Worm (Caenorhabditis elegans) whole organism, L1 larva: ENCODE data around the gene H11E01.3.

Source experiments
- C04F5.9 ChIP-seq: sonication (generic microtip); optimal IDR thresholded peaks from 2 replicates; lab custom pipeline; 2016; ENCODE audit warnings: missing genetic modification characterization, missing compliant biosample characterization
- C16A3.4 ChIP-seq: fragments of 150-350 bp; optimal IDR thresholded peaks from 2 replicates; lab custom pipeline; 2014; ENCODE audit warnings: missing biosample characterization, missing genetic modification characterization
- ama-1 ChIP-seq: fragments of 150-350 bp; optimal IDR thresholded peaks from 2 replicates; lab custom pipeline; 2014
- ceh-8 ChIP-seq: fragments of 200-800 bp; sonication (Bioruptor generic); optimal IDR thresholded peaks from 2 replicates; lab custom pipeline; 2018; ENCODE audit warnings: mild to moderate bottlenecking, missing genetic modification characterization, moderate library complexity, missing compliant biosample characterization
- ceh-82 ChIP-seq, 3 experiments: fragments of 150-350 bp in 1 of 3; sonication (generic microtip) in 2 of 3; optimal IDR thresholded peaks; 2 replicates each; lab custom pipeline; 2014 to 2017; ENCODE audit warnings: missing biosample characterization in 3 of 3, missing genetic modification characterization in 3 of 3
- ceh-88 ChIP-seq: fragments of 200-800 bp; sonication (Bioruptor generic); IDR thresholded peaks from 2 replicates; pipeline ENCODE4 v1.3.6; 2022; ENCODE audit warnings: missing genetic modification characterization, missing compliant biosample characterization
- ces-1 ChIP-seq: fragments of 150-350 bp; optimal IDR thresholded peaks from 2 replicates; lab custom pipeline; 2014; ENCODE audit warnings: missing biosample characterization, missing genetic modification reagents, missing genetic modification characterization
- dpl-1 ChIP-seq, 3 experiments: fragments of 150-350 bp in 2 of 3; sonication (generic microtip) in 1 of 3; optimal IDR thresholded peaks; 2 replicates each; lab custom pipeline; 2014 to 2017; ENCODE audit warnings: missing biosample characterization in 3 of 3, missing genetic modification characterization in 3 of 3, missing genetic modification reagents in 3 of 3
- dsc-1 ChIP-seq: sonication (generic microtip); optimal IDR thresholded peaks from 2 replicates; lab custom pipeline; 2016; ENCODE audit warnings: mild to moderate bottlenecking, missing genetic modification characterization, missing compliant biosample characterization
- elt-2 ChIP-seq: sonication (generic microtip); optimal IDR thresholded peaks from 2 replicates; lab custom pipeline; 2016; ENCODE audit warnings: missing genetic modification characterization, mild to moderate bottlenecking, inconsistent platforms, missing compliant biosample characterization, missing genetic modification reagents
- elt-3 ChIP-seq, 6 experiments: fragments of 150-350 bp in 1 of 6; sonication (generic microtip); optimal IDR thresholded peaks; 2 replicates each; lab custom pipeline; 2017 to 2018; ENCODE audit warnings: missing biosample characterization in 6 of 6, missing genetic modification characterization in 6 of 6, inconsistent platforms in 1 of 6
- fkh-10 ChIP-seq: sonication (generic microtip); optimal IDR thresholded peaks from 2 replicates; lab custom pipeline; 2017; ENCODE audit warnings: missing biosample characterization, missing genetic modification reagents, missing genetic modification characterization
- fkh-4 ChIP-seq: sonication (generic microtip); optimal IDR thresholded peaks from 2 replicates; lab custom pipeline; 2016; ENCODE audit warnings: missing compliant biosample characterization, missing genetic modification characterization, borderline replicate concordance
- fkh-8 ChIP-seq: sonication (generic microtip); optimal IDR thresholded peaks from 2 replicates; lab custom pipeline; 2016; ENCODE audit warnings: mild to moderate bottlenecking, missing genetic modification characterization, missing compliant biosample characterization
- hlh-17 ChIP-seq: fragments of 200-800 bp; sonication (Bioruptor generic); optimal IDR thresholded peaks from 2 replicates; lab custom pipeline; 2018; ENCODE audit warnings: missing genetic modification characterization, mild to moderate bottlenecking, missing compliant biosample characterization, moderate library complexity, borderline replicate concordance
- hlh-4 ChIP-seq: sonication (generic microtip); optimal IDR thresholded peaks from 2 replicates; lab custom pipeline; 2016; ENCODE audit warnings: mild to moderate bottlenecking, missing genetic modification characterization, missing compliant biosample characterization
- hpl-2 ChIP-seq: fragments of 150-350 bp; optimal IDR thresholded peaks from 2 replicates; lab custom pipeline; 2014; ENCODE audit warnings: missing biosample characterization, missing genetic modification reagents, missing genetic modification characterization
- irx-1 ChIP-seq: sonication (generic microtip); optimal IDR thresholded peaks from 2 replicates; lab custom pipeline; 2016; ENCODE audit warnings: missing genetic modification characterization, missing compliant biosample characterization
- isw-1 ChIP-seq: fragments of 200-800 bp; sonication (Bioruptor generic); IDR thresholded peaks from 2 replicates; pipeline ENCODE4 v1.3.6; 2022; ENCODE audit warnings: missing genetic modification characterization, missing compliant biosample characterization
- lin-14 ChIP-seq: fragments of 200-800 bp; sonication (Bioruptor generic); optimal IDR thresholded peaks from 2 replicates; lab custom pipeline; 2018; ENCODE audit warnings: mild to moderate bottlenecking, missing genetic modification characterization, moderate library complexity, missing compliant biosample characterization
- lin-15B ChIP-seq: fragments of 150-350 bp; sonication (generic microtip); optimal IDR thresholded peaks from 3 replicates; lab custom pipeline; 2014; ENCODE audit warnings: missing biosample characterization, missing genetic modification characterization
- lin-39 ChIP-seq: fragments of 150-350 bp; optimal IDR thresholded peaks from 2 replicates; lab custom pipeline; 2014; ENCODE audit warnings: missing biosample characterization, missing genetic modification reagents, missing genetic modification characterization
- mab-9 ChIP-seq: fragments of 200-800 bp; sonication (Bioruptor generic); IDR thresholded peaks from 2 replicates; pipeline ENCODE4 v1.3.6; 2022; ENCODE audit warnings: missing genetic modification reagents, missing genetic modification characterization, missing compliant biosample characterization
- mdl-1 ChIP-seq, 2 experiments: fragments of 150-350 bp; optimal IDR thresholded peaks; 2 replicates each; lab custom pipeline; 2014 to 2017; ENCODE audit warnings: missing biosample characterization in 2 of 2, missing genetic modification characterization in 2 of 2, inconsistent platforms in 1 of 2
- mef-2 ChIP-seq: fragments of 150-350 bp; optimal IDR thresholded peaks from 2 replicates; lab custom pipeline; 2014; ENCODE audit warnings: missing biosample characterization, missing genetic modification characterization
- nhr-19 ChIP-seq: fragments of 200-800 bp; sonication (Bioruptor generic); conservative IDR thresholded peaks from 2 replicates; pipeline ENCODE4 v1.3.6; 2022; ENCODE audit warnings: missing genetic modification characterization, missing compliant biosample characterization
- nhr-237 ChIP-seq: fragments of 150-350 bp; optimal IDR thresholded peaks from 2 replicates; lab custom pipeline; 2014; ENCODE audit warnings: missing biosample characterization, missing genetic modification characterization
- nhr-47 ChIP-seq: sonication (generic microtip); optimal IDR thresholded peaks from 2 replicates; lab custom pipeline; 2016; ENCODE audit warnings: mild to moderate bottlenecking, missing genetic modification characterization, moderate library complexity, missing compliant biosample characterization
- nhr-71 ChIP-seq: sonication (generic microtip); optimal IDR thresholded peaks from 2 replicates; lab custom pipeline; 2016; ENCODE audit warnings: mild to moderate bottlenecking, missing genetic modification characterization, moderate library complexity, missing compliant biosample characterization
- nhr-84 ChIP-seq: sonication (generic microtip); optimal IDR thresholded peaks from 2 replicates; lab custom pipeline; 2017; ENCODE audit warnings: missing biosample characterization, missing genetic modification characterization
- nhr-85 ChIP-seq: sonication (generic microtip); peaks from one replicate; lab custom pipeline; 2016; ENCODE audit warnings: missing genetic modification characterization, inconsistent platforms, missing compliant biosample characterization
- pax-3 ChIP-seq: fragments of 200-800 bp; sonication (Bioruptor generic); optimal IDR thresholded peaks from 2 replicates; lab custom pipeline; 2018; ENCODE audit warnings: mild to moderate bottlenecking, missing genetic modification characterization, moderate library complexity, missing compliant biosample characterization
- pqm-1 ChIP-seq: sonication (generic microtip); optimal IDR thresholded peaks from 3 replicates; lab custom pipeline; 2017; ENCODE audit warnings: missing biosample characterization, missing genetic modification characterization
- rnt-1 ChIP-seq: sonication (generic microtip); optimal IDR thresholded peaks from 2 replicates; lab custom pipeline; 2016; ENCODE audit warnings: mild to moderate bottlenecking, missing genetic modification characterization, moderate library complexity, missing compliant biosample characterization
- skn-1 ChIP-seq: fragments of 150-350 bp; optimal IDR thresholded peaks from 2 replicates; lab custom pipeline; 2014; ENCODE audit warnings: missing biosample characterization, missing genetic modification characterization
- snpc-4 ChIP-seq: fragments of 150-350 bp; optimal IDR thresholded peaks from 2 replicates; lab custom pipeline; 2014; ENCODE audit warnings: missing biosample characterization, missing genetic modification characterization
- snu-23 ChIP-seq: sonication (generic microtip); optimal IDR thresholded peaks from 2 replicates; lab custom pipeline; 2016; ENCODE audit warnings: missing genetic modification characterization, missing compliant biosample characterization
- sptf-1 ChIP-seq: fragments of 150-350 bp; optimal IDR thresholded peaks from 2 replicates; lab custom pipeline; 2014; ENCODE audit warnings: missing biosample characterization, missing genetic modification characterization
- sup-37 ChIP-seq: fragments of 200-800 bp; sonication (Bioruptor generic); optimal IDR thresholded peaks from 2 replicates; lab custom pipeline; 2018; ENCODE audit warnings: mild to moderate bottlenecking, missing genetic modification characterization, missing compliant biosample characterization
- tbx-2 ChIP-seq: sonication (generic microtip); optimal IDR thresholded peaks from 2 replicates; lab custom pipeline; 2016; ENCODE audit warnings: missing genetic modification characterization, missing compliant biosample characterization
- unc-130 ChIP-seq: fragments of 150-350 bp; optimal IDR thresholded peaks from 2 replicates; lab custom pipeline; 2017; ENCODE audit warnings: missing biosample characterization, missing genetic modification characterization, inconsistent platforms
- unc-30 ChIP-seq: sonication (generic microtip); optimal IDR thresholded peaks from 2 replicates; lab custom pipeline; 2017; ENCODE audit warnings: missing biosample characterization, missing genetic modification characterization
- unc-86 ChIP-seq: sonication (generic microtip); optimal IDR thresholded peaks from 2 replicates; lab custom pipeline; 2016; ENCODE audit warnings: missing genetic modification characterization, missing compliant biosample characterization
- unc-98 ChIP-seq: fragments of 200-800 bp; sonication (Bioruptor generic); IDR thresholded peaks from 2 replicates; pipeline ENCODE4 v1.3.6; 2022; ENCODE audit warnings: missing genetic modification characterization, missing compliant biosample characterization
- vab-15 ChIP-seq: sonication (generic microtip); optimal IDR thresholded peaks from 2 replicates; lab custom pipeline; 2017; ENCODE audit warnings: missing genotype, mild to moderate bottlenecking, missing genetic modification characterization, missing compliant biosample characterization
- xbp-1 ChIP-seq: sonication (generic microtip); optimal IDR thresholded peaks from 2 replicates; lab custom pipeline; 2016; ENCODE audit warnings: missing genetic modification characterization, missing compliant biosample characterization
- zag-1 ChIP-seq: fragments of 150-350 bp; optimal IDR thresholded peaks from 2 replicates; lab custom pipeline; 2014; ENCODE audit warnings: missing biosample characterization, missing genetic modification characterization
- zip-4 ChIP-seq: fragments of 200-800 bp; sonication (Bioruptor generic); optimal IDR thresholded peaks from 2 replicates; lab custom pipeline; 2018; ENCODE audit warnings: mild to moderate bottlenecking, missing genetic modification characterization, moderate library complexity, missing compliant biosample characterization

The H11E01.3 gene

ce11 chrX:1601563-1601962 is 3.1 kb upstream of the H11E01.3 start:
- TF ChIP-seq lin-14 (GFP tag; lab: Kevin White, UChicago) (peak; percentile 67), ces-1 (GFP tag; lab: Kevin White, UChicago) (no peak), hpl-2 (no peak), C04F5.9 (tag; lab: Kevin White, UChicago) (no peak)

- TF ChIP-seq nhr-85 (no peak), ceh-88 (GFP tag; lab: Robert Waterston, UW) (no peak), ama-1 (lab: Kevin White, UChicago) (no peak), unc-86 (tag; lab: Kevin White, UChicago) (no peak), nhr-237 (tag; lab: Kevin White, UChicago) (no peak), C16A3.4 (tag; lab: Kevin White, UChicago) (no peak), unc-130 (tag; lab: Kevin White, UChicago) (no peak), tbx-2 (tag; lab: Kevin White, UChicago) (no peak), hlh-4 (tag; lab: Kevin White, UChicago) (no peak), snpc-4 (tag; lab: Kevin White, UChicago) (no peak), fkh-4 (no peak), snu-23 (GFP tag; lab: Kevin White, UChicago) (no peak), elt-3 (tag; optimal IDR thresholded peaks at IDR 0.05; lab: Kevin White, UChicago) (no peak), ceh-8 (no peak), rnt-1 (no peak), sup-37 (GFP tag; lab: Kevin White, UChicago) (no peak), unc-30 (tag; lab: Kevin White, UChicago) (no peak), ceh-82 (tag; optimal IDR thresholded peaks at IDR 0.05; lab: Kevin White, UChicago) (no peak), xbp-1 (no peak), nhr-47 (tag; lab: Kevin White, UChicago) (no peak)
Measured at ce11 chrX:1602548-1602947, 2.2 kb upstream of the H11E01.3 start.

DNA sequence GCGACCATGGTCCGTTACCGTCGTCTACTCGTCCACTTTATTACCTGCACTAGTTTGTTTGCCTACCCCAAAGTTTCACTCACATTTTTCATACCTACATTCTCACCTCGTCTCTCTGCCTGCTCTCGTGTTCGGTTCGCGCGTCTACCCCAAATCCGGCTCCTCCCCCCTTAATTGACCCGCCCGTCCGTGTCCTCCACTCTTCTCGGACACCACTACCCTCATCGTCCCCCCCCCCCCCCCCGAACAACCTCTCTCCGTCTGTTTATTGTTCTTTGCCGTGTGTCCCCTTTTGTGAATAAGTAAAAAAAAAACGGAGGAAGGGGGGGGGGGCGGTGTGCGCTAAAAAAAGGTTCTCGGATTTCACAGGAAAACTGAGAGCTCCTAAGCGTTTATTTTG is 1.7 kb upstream of the H11E01.3 start:
- peak; percentile 40 for TF ChIP-seq lin-14 (GFP tag; lab: Kevin White, UChicago)
- TF ChIP-seq hlh-17 (GFP tag; lab: Kevin White, UChicago): no peak
- TF ChIP-seq mef-2 (tag; lab: Kevin White, UChicago): no peak

ce11 chrX:1603709-1604108 is 997 bp upstream of the H11E01.3 start:
- TF ChIP-seq zag-1 (tag; lab: Kevin White, UChicago) (no peak), nhr-84 (no peak), nhr-71 (tag; lab: Kevin White, UChicago) (no peak), rnt-1 (no peak), mab-9 (no peak), pqm-1 (tag; lab: Kevin White, UChicago) (no peak), unc-98 (no peak), sptf-1 (no peak), skn-1 (tag; lab: Kevin White, UChicago) (no peak), mdl-1 (tag; optimal IDR thresholded peaks at IDR 0.05; lab: Kevin White, UChicago) (no peak), lin-14 (GFP tag; lab: Kevin White, UChicago) (no peak), nhr-19 (GFP tag; lab: Robert Waterston, UW) (no peak), fkh-4 (no peak), irx-1 (tag; lab: Kevin White, UChicago) (no peak), vab-15 (tag; lab: Kevin White, UChicago) (no peak)

DNA sequence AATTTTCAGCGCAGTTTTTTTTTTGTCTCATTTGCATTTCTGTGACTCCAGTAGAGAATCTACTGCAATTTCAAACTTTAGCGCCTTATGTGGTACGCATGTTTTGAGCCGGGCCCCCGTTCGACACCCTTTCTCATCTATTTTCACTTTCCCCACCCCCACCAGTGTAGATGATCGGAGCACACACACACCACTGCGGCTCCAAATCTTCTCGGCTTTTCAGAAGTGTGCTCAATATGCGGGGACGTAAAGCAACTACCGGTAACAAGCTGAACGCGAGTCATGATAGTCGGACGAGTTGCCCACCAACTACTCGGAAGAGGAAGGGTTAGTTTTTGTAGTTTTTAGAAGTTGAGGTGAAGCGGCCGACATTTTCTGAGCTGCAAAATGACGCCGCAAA is 8.2 kb downstream of the H11E01.3 start:
- TF ChIP-seq ceh-82 (tag; optimal IDR thresholded peaks at IDR 0.05; lab: Kevin White, UChicago) (no peak), xbp-1 (no peak), pax-3 (tag; lab: Kevin White, UChicago) (no peak), isw-1 (GFP tag; lab: Robert Waterston, UW) (no peak), nhr-19 (GFP tag; lab: Robert Waterston, UW) (no peak), dpl-1 (GFP tag; optimal IDR thresholded peaks at IDR 0.05; lab: Kevin White, UChicago) (no peak), zip-4 (GFP tag; lab: Kevin White, UChicago) (no peak), fkh-8 (no peak), lin-15B (no peak), fkh-10 (GFP tag; lab: Kevin White, UChicago) (no peak), elt-2 (tag; lab: Kevin White, UChicago) (no peak), lin-39 (tag; lab: Kevin White, UChicago) (no peak), mab-9 (no peak), dsc-1 (tag; lab: Kevin White, UChicago) (no peak)
